Fruit fly (Drosophila melanogaster) whole organism, adult: ENCODE data around the gene CG33725.
A peak's percentile ranks its signal among the peaks of the same experiment; 100 is the strongest.

ENCODE experiments used
- CG7101 ChIP-seq: fragments of 200-800 bp; sonication (Bioruptor generic); optimal IDR thresholded peaks from 2 replicates; lab custom pipeline; 2018; ENCODE audit warnings: missing biosample characterization, mild to moderate bottlenecking, missing genetic modification characterization, moderate library complexity
- Clk ChIP-seq: fragments of 200-800 bp; sonication (Bioruptor generic); optimal IDR thresholded peaks from 2 replicates; lab custom pipeline; 2017; ENCODE audit warnings: missing biosample characterization, missing genetic modification characterization
- Crg-1 ChIP-seq: fragments of 200-800 bp; sonication (Bioruptor generic); optimal IDR thresholded peaks from 2 replicates; lab custom pipeline; 2016; ENCODE audit warnings: missing biosample characterization, missing genetic modification characterization
- Hr96 ChIP-seq: fragments of 200-800 bp; sonication (Bioruptor generic); optimal IDR thresholded peaks from 2 replicates; lab custom pipeline; 2016; ENCODE audit warnings: missing biosample characterization, missing genetic modification characterization
- Mnt ChIP-seq: fragments of 200-800 bp; sonication (Bioruptor generic); optimal IDR thresholded peaks from 2 replicates; lab custom pipeline; 2016; ENCODE audit warnings: missing biosample characterization, mild to moderate bottlenecking, missing genetic modification characterization
- cnc ChIP-seq, 2 experiments: fragments of >200 bp; optimal IDR thresholded peaks; 2 replicates each; lab custom pipeline; 2017
- kay ChIP-seq: fragments of 200-800 bp; sonication (Bioruptor generic); peaks from one replicate; lab custom pipeline; 2016; ENCODE audit warnings: missing biosample characterization, missing genetic modification characterization, borderline replicate concordance
- pad ChIP-seq: fragments of 200-800 bp; sonication (Bioruptor generic); optimal IDR thresholded peaks from 3 replicates; lab custom pipeline; 2017; ENCODE audit warnings: missing biosample characterization, missing genetic modification characterization, mild to moderate bottlenecking, moderate library complexity, missing genetic modification reagents
- tj ChIP-seq: fragments of 200-800 bp; sonication (Bioruptor generic); optimal IDR thresholded peaks from 3 replicates; lab custom pipeline; 2017; ENCODE audit warnings: missing biosample characterization, mild to moderate bottlenecking, missing genetic modification characterization, moderate library complexity
- toe ChIP-seq: fragments of 200-800 bp; sonication (Bioruptor generic); optimal IDR thresholded peaks from 2 replicates; lab custom pipeline; 2016; ENCODE audit warnings: missing biosample characterization, missing genetic modification characterization

dm6 chr3L:12468016-12468415, 14.4 kb upstream of the CG33725 start, which contains the start of gene eyg:
- no peak for TF ChIP-seq Crg-1 (GFP tag; lab: Kevin White, UChicago)
- peak; percentile 2 for TF ChIP-seq Mnt (GFP tag; lab: Kevin White, UChicago)
- TF ChIP-seq Clk (GFP tag; lab: Kevin White, UChicago): no peak
- TF ChIP-seq tj: peak; percentile 72
- no peak for TF ChIP-seq Hr96 (GFP tag; lab: Kevin White, UChicago)
- no peak for TF ChIP-seq CG7101
- TF ChIP-seq kay: no peak
- TF ChIP-seq toe (GFP tag; lab: Kevin White, UChicago): peak; percentile 84
- TF ChIP-seq cnc (optimal IDR thresholded peaks at IDR 0.05; lab: Kevin White, UChicago): no peak
- TF ChIP-seq pad: peak; percentile 79
